Fruit fly (Drosophila melanogaster) whole organism, embryonic: ENCODE measurements around the gene CG44001.

Source experiments
- Atf3 ChIP-seq: fragments of 200-800 bp; sonication (Bioruptor generic); optimal IDR thresholded peaks from 3 replicates; lab custom pipeline; 2016; ENCODE audit warnings: missing biosample characterization, missing genetic modification characterization
- CG1603 ChIP-seq: fragments of 200-800 bp; sonication (Bioruptor generic); optimal IDR thresholded peaks from 2 replicates; lab custom pipeline; 2019; ENCODE audit warnings: missing biosample characterization, mild to moderate bottlenecking, missing genetic modification characterization, moderate library complexity
- CG33557 ChIP-seq: fragments of 200-800 bp; sonication (Bioruptor generic); optimal IDR thresholded peaks from 2 replicates; lab custom pipeline; 2019; ENCODE audit warnings: missing biosample characterization, mild to moderate bottlenecking, missing genetic modification characterization, moderate library complexity
- Eip74EF ChIP-seq, 2 experiments: fragments of 200-800 bp in 1 of 2; fragments of >200 bp in 1 of 2; sonication (Bioruptor generic) in 1 of 2; optimal IDR thresholded peaks; 2 replicates each; lab custom pipeline; 2017 to 2019; ENCODE audit warnings: missing biosample characterization in 2 of 2, missing genetic modification characterization in 2 of 2, mild to moderate bottlenecking in 1 of 2, moderate library complexity in 1 of 2
- Mad ChIP-seq: fragments of 200-800 bp; sonication (Bioruptor generic); optimal IDR thresholded peaks from 2 replicates; lab custom pipeline; 2016; ENCODE audit warnings: missing biosample characterization, missing genetic modification characterization
- insv ChIP-seq, 2 experiments: fragments of 200-800 bp; sonication (Bioruptor generic); optimal IDR thresholded peaks; 3 replicates each; lab custom pipeline; 2016 to 2018; ENCODE audit warnings: missing biosample characterization in 2 of 2, missing genetic modification characterization in 2 of 2
- jumu ChIP-seq: fragments of 200-800 bp; sonication (Bioruptor generic); optimal IDR thresholded peaks from 3 replicates; lab custom pipeline; 2016; ENCODE audit warnings: missing biosample characterization, missing genetic modification characterization
- sima ChIP-seq: fragments of 200-800 bp; sonication (Bioruptor generic); optimal IDR thresholded peaks from 2 replicates; lab custom pipeline; 2016; ENCODE audit warnings: missing biosample characterization, missing genetic modification characterization

dm6 chr2L:5059645-5060254 is 16.7 kb downstream of the CG44001 start, which contains the start of gene Rpn11:
- TF ChIP-seq Eip74EF (GFP tag; optimal IDR thresholded peaks at IDR 0.05; lab: Kevin White, UChicago) = peak in 1 of 2 experiments; percentile 37
- TF ChIP-seq sima (GFP tag; lab: Kevin White, UChicago) = no peak
- no peak for TF ChIP-seq Atf3 (GFP tag; lab: Kevin White, UChicago)
- TF ChIP-seq Mad (GFP tag; lab: Kevin White, UChicago) = no peak
- no peak for TF ChIP-seq jumu (GFP tag; lab: Kevin White, UChicago)
- TF ChIP-seq insv (GFP tag; optimal IDR thresholded peaks at IDR 0.05; lab: Kevin White, UChicago) = no peak
- TF ChIP-seq CG1603 = peak; percentile 47
- TF ChIP-seq CG33557 (GFP tag; lab: Kevin White, UChicago) = peak; percentile 58
